Worm (Caenorhabditis elegans) whole organism, L2 larva: ENCODE data around the gene lbp-7.

Source experiments
- ama-1 ChIP-seq: fragments of 150-350 bp; optimal IDR thresholded peaks from 2 replicates; lab custom pipeline; 2018; ENCODE audit warnings: inconsistent platforms
- ceh-82 ChIP-seq: fragments of 150-350 bp; optimal IDR thresholded peaks from 2 replicates; lab custom pipeline; 2014; ENCODE audit warnings: missing biosample characterization, missing genetic modification characterization
- dmd-4 ChIP-seq: sonication (generic microtip); optimal IDR thresholded peaks from 2 replicates; lab custom pipeline; 2017; ENCODE audit warnings: missing biosample characterization, missing genetic modification characterization
- mab-5 ChIP-seq: fragments of 150-350 bp; optimal IDR thresholded peaks from 2 replicates; lab custom pipeline; 2014; ENCODE audit warnings: missing biosample characterization, missing genetic modification characterization
- nhr-10 ChIP-seq: sonication (generic microtip); optimal IDR thresholded peaks from 2 replicates; lab custom pipeline; 2017; ENCODE audit warnings: missing biosample characterization, missing genetic modification characterization
- nhr-11 ChIP-seq: fragments of 150-350 bp; optimal IDR thresholded peaks from 2 replicates; lab custom pipeline; 2014; ENCODE audit warnings: missing biosample characterization, missing genetic modification characterization
- nhr-77 ChIP-seq: fragments of 150-350 bp; optimal IDR thresholded peaks from 2 replicates; lab custom pipeline; 2014; ENCODE audit warnings: missing biosample characterization, missing genetic modification characterization
- snpc-4 ChIP-seq: fragments of 150-350 bp; optimal IDR thresholded peaks from 2 replicates; lab custom pipeline; 2014; ENCODE audit warnings: missing biosample characterization, missing genetic modification characterization
- unc-62 ChIP-seq: fragments of 150-350 bp; optimal IDR thresholded peaks from 2 replicates; lab custom pipeline; 2014; ENCODE audit warnings: missing biosample characterization, missing genetic modification reagents, missing genetic modification characterization
- zag-1 ChIP-seq: fragments of 150-350 bp; optimal IDR thresholded peaks from 2 replicates; lab custom pipeline; 2014; ENCODE audit warnings: missing biosample characterization, missing genetic modification characterization
- ztf-11 ChIP-seq: sonication (generic microtip); optimal IDR thresholded peaks from 2 replicates; lab custom pipeline; 2017; ENCODE audit warnings: missing biosample characterization, missing genetic modification characterization

DNA sequence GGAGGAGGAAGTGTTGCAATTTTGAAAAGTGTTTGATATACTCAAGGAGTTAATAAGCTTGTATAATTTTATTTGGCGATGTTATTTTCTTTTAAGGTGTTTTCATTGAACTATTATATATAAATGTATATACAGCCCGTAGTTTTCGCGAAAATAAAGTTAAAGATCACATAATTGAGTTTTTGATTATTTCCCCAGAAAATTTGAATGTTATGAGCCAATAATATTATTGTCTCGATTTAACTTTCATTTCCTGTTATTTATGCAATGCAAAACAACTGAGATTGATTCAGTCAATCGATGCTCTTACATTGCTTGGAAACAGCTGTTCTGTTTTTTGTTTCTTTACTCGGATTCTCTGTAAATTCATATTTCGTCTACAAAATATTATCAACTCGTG lies 31.0 kb upstream of the lbp-7 start, which contains the start of gene srx-133:
- no peak for TF ChIP-seq mab-5 (tag; lab: Kevin White, UChicago)
- no peak for TF ChIP-seq ceh-82
- no peak for TF ChIP-seq nhr-10 (tag; lab: Kevin White, UChicago)
- TF ChIP-seq zag-1: no peak
- TF ChIP-seq nhr-11 (tag; lab: Kevin White, UChicago): no peak
- TF ChIP-seq ztf-11 (tag; lab: Kevin White, UChicago): no peak
- no peak for TF ChIP-seq unc-62 (GFP tag; lab: Kevin White, UChicago)
- no peak for TF ChIP-seq dmd-4 (tag; lab: Kevin White, UChicago)
- no peak for TF ChIP-seq nhr-77 (tag; lab: Kevin White, UChicago)
- TF ChIP-seq snpc-4 (tag; lab: Kevin White, UChicago): no peak
- TF ChIP-seq ama-1: no peak
